Fruit fly (Drosophila melanogaster): ENCODE results near the gene Gapdh2.

DNA sequence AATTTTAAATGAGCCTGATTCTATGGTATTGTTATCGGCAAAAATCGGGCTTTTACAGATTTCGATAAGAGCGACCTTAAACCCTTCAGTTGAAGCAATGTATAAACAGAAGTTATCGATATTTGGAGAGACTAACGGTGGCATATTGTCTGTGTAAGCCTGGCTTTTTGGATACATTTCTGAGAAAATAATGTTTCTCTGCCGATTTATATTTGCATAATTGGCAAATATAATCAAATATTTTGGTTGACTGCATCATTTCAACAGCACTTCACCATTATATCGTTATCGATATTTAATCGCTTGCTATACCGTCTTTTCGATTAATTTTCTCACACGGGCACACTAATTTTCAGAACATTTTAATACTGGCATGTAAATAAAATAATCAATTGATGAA is 1.9 kb downstream of the Gapdh2 start, which contains the start of gene CG16952:
- TF ChIP-seq CG8632 (GFP tag; optimal IDR thresholded peaks at IDR 0.05) (no peak), fkh (GFP tag; optimal IDR thresholded peaks at IDR 0.05) (peak; percentile 49), CG34406 (GFP tag; optimal IDR thresholded peaks at IDR 0.05) (no peak), net (GFP tag; optimal IDR thresholded peaks at IDR 0.05) (no peak), dac (GFP tag; optimal IDR thresholded peaks at IDR 0.05) (no peak), svp (GFP tag) (peak; percentile 81), CG11294 (GFP tag; IDR thresholded peaks at IDR 0.05) (no peak), Met (GFP tag; optimal IDR thresholded peaks at IDR 0.05) (no peak), Blimp-1 (GFP tag; optimal IDR thresholded peaks at IDR 0.05) (no peak), eg (GFP tag; IDR thresholded peaks at IDR 0.05) (no peak), CG6792 (GFP tag; optimal IDR thresholded peaks at IDR 0.05) (no peak), Sox102F (GFP tag; optimal IDR thresholded peaks at IDR 0.05) (no peak)

Data from whole organism, prepupa.